Worm (Caenorhabditis elegans) whole organism, L4 larva: ENCODE measurements around the gene cox-6A.
A peak's percentile ranks its signal among the peaks of the same experiment; 100 is the strongest.

Experiments used
- F49E8.2 ChIP-seq: sonication (generic microtip); optimal IDR thresholded peaks from 2 replicates; lab custom pipeline; 2016; ENCODE audit warnings: missing compliant biosample characterization, mild to moderate bottlenecking, missing genetic modification characterization, borderline replicate concordance
- T20F7.1 ChIP-seq: fragments of 200-800 bp; sonication (Bioruptor generic); optimal IDR thresholded peaks from 2 replicates; lab custom pipeline; 2018; ENCODE audit warnings: mild to moderate bottlenecking, missing genetic modification characterization, missing compliant biosample characterization
- T26A8.4 ChIP-seq: fragments of 200-800 bp; sonication (Bioruptor generic); IDR thresholded peaks from 2 replicates; pipeline ENCODE4 v1.3.6; 2022; ENCODE audit warnings: missing genetic modification characterization, missing compliant biosample characterization
- ama-1 ChIP-seq: fragments of 150-350 bp; optimal IDR thresholded peaks from 2 replicates; lab custom pipeline; 2014; ENCODE audit warnings: inconsistent platforms, mixed read lengths
- arid-1 ChIP-seq: fragments of 200-800 bp; sonication (Bioruptor generic); conservative IDR thresholded peaks from 2 replicates; pipeline ENCODE4 v1.3.6; 2022; ENCODE audit warnings: missing genetic modification reagents, missing genetic modification characterization, missing compliant biosample characterization
- ceh-20 ChIP-seq: fragments of 200-800 bp; sonication (Bioruptor generic); IDR thresholded peaks from 2 replicates; pipeline ENCODE4 v1.3.6; 2022; ENCODE audit warnings: missing genetic modification reagents, missing genetic modification characterization, missing compliant biosample characterization
- ceh-28 ChIP-seq: fragments of 150-350 bp; optimal IDR thresholded peaks from 2 replicates; lab custom pipeline; 2014; ENCODE audit warnings: missing biosample characterization, missing genetic modification reagents, missing genetic modification characterization
- daf-16 ChIP-seq, 3 experiments: sonication (generic microtip); optimal IDR thresholded peaks; 2 replicates each; lab custom pipeline; 2016 to 2017; ENCODE audit warnings: missing genetic modification characterization in 3 of 3, missing genetic modification reagents in 3 of 3, mild to moderate bottlenecking in 2 of 3, missing compliant biosample characterization in 2 of 3, missing biosample characterization in 1 of 3, moderate library complexity in 1 of 3
- dmd-6 ChIP-seq: fragments of 200-800 bp; sonication (Bioruptor generic); IDR thresholded peaks from 2 replicates; pipeline ENCODE4 v1.3.6; 2022; ENCODE audit warnings: missing genetic modification reagents, missing genetic modification characterization, missing compliant biosample characterization
- dpl-1 ChIP-seq: fragments of 150-350 bp; optimal IDR thresholded peaks from 2 replicates; lab custom pipeline; 2014; ENCODE audit warnings: missing biosample characterization, missing genetic modification reagents, missing genetic modification characterization
- duxl-1 ChIP-seq: sonication (generic microtip); optimal IDR thresholded peaks from 2 replicates; lab custom pipeline; 2016; ENCODE audit warnings: mild to moderate bottlenecking, missing genetic modification characterization, moderate library complexity, missing compliant biosample characterization; ENCODE audit not compliant: poor library complexity
- dve-1 ChIP-seq: sonication (generic microtip); optimal IDR thresholded peaks from 2 replicates; lab custom pipeline; 2017; ENCODE audit warnings: antibody characterized with exemption, mild to moderate bottlenecking, missing genetic modification characterization, missing compliant biosample characterization; ENCODE audit not compliant: insufficient read depth
- egl-27 ChIP-seq: sonication (generic microtip); optimal IDR thresholded peaks from 3 replicates; lab custom pipeline; 2017; ENCODE audit warnings: missing biosample characterization, missing genetic modification reagents, missing genetic modification characterization
- gei-8 ChIP-seq: fragments of 200-800 bp; sonication (Bioruptor generic); optimal IDR thresholded peaks from 2 replicates; lab custom pipeline; 2018; ENCODE audit warnings: mild to moderate bottlenecking, missing genetic modification characterization, missing compliant biosample characterization
- hif-1 ChIP-seq, 2 experiments: sonication (generic microtip); optimal IDR thresholded peaks; 2 replicates each; lab custom pipeline; 2016 to 2017; ENCODE audit warnings: missing compliant biosample characterization in 2 of 2, missing genetic modification characterization in 2 of 2, missing genetic modification reagents in 2 of 2, missing genotype in 2 of 2, mild to moderate bottlenecking in 1 of 2
- hlh-11 ChIP-seq: fragments of 200-800 bp; sonication (Bioruptor generic); optimal IDR thresholded peaks from 2 replicates; lab custom pipeline; 2018; ENCODE audit warnings: mild to moderate bottlenecking, missing genetic modification characterization, missing compliant biosample characterization
- hlh-30 ChIP-seq: sonication (generic microtip); optimal IDR thresholded peaks from 2 replicates; lab custom pipeline; 2017; ENCODE audit warnings: antibody characterized with exemption, mild to moderate bottlenecking, missing genetic modification characterization, missing compliant biosample characterization; ENCODE audit not compliant: insufficient read depth
- hmg-1.1 ChIP-seq: fragments of 200-800 bp; sonication (Bioruptor generic); IDR thresholded peaks from 2 replicates; pipeline ENCODE4 v1.3.6; 2022; ENCODE audit warnings: missing genetic modification reagents, missing genetic modification characterization, missing compliant biosample characterization
- lin-38 ChIP-seq: fragments of 200-800 bp; sonication (Bioruptor generic); IDR thresholded peaks from 2 replicates; pipeline ENCODE4 v1.3.6; 2022; ENCODE audit warnings: missing genetic modification reagents, missing genetic modification characterization, missing compliant biosample characterization
- lsy-2 ChIP-seq, 2 experiments: fragments of 150-350 bp in 1 of 2; sonication (generic microtip) in 1 of 2; optimal IDR thresholded peaks; 2 replicates each; lab custom pipeline; 2014 to 2017; ENCODE audit warnings: missing biosample characterization in 2 of 2, missing genetic modification characterization in 2 of 2
- madf-5 ChIP-seq, 2 experiments: fragments of 200-800 bp; sonication (Bioruptor generic); IDR thresholded peaks; 2 replicates each; pipeline ENCODE4 v1.3.6; 2022; ENCODE audit warnings: missing compliant biosample characterization in 2 of 2, missing genetic modification characterization in 2 of 2
- mdl-1 ChIP-seq, 2 experiments: fragments of 150-350 bp in 1 of 2; sonication (generic microtip) in 1 of 2; optimal IDR thresholded peaks; 2 replicates each; lab custom pipeline; 2014 to 2017; ENCODE audit warnings: missing biosample characterization in 2 of 2, missing genetic modification characterization in 2 of 2
- mep-1 ChIP-seq: fragments of 150-350 bp; sonication (generic microtip); optimal IDR thresholded peaks from 3 replicates; lab custom pipeline; 2014; ENCODE audit warnings: missing biosample characterization, missing genetic modification characterization
- mes-2 ChIP-seq: sonication (generic microtip); optimal IDR thresholded peaks from 2 replicates; lab custom pipeline; 2016; ENCODE audit warnings: missing genotype, mild to moderate bottlenecking, missing genetic modification characterization, missing compliant biosample characterization; ENCODE audit not compliant: poor library complexity, severe bottlenecking
- mxl-3 ChIP-seq: fragments of 200-800 bp; sonication (Bioruptor generic); optimal IDR thresholded peaks from 2 replicates; lab custom pipeline; 2018; ENCODE audit warnings: mild to moderate bottlenecking, missing genetic modification characterization, missing compliant biosample characterization
- nhr-10 ChIP-seq: fragments of 150-350 bp; optimal IDR thresholded peaks from 2 replicates; lab custom pipeline; 2014; ENCODE audit warnings: missing biosample characterization, missing genetic modification characterization
- nhr-102 ChIP-seq: sonication (generic microtip); optimal IDR thresholded peaks from 2 replicates; lab custom pipeline; 2016; ENCODE audit warnings: mild to moderate bottlenecking, missing genetic modification characterization, moderate library complexity, missing compliant biosample characterization
- nhr-11 ChIP-seq: fragments of 150-350 bp; optimal IDR thresholded peaks from 2 replicates; lab custom pipeline; 2014; ENCODE audit warnings: missing biosample characterization, missing genetic modification characterization
- nhr-237 ChIP-seq: sonication (generic microtip); optimal IDR thresholded peaks from 2 replicates; lab custom pipeline; 2017; ENCODE audit warnings: missing biosample characterization, missing genetic modification characterization
- nhr-28 ChIP-seq: fragments of 150-350 bp; optimal IDR thresholded peaks from 2 replicates; lab custom pipeline; 2014; ENCODE audit warnings: missing biosample characterization, missing genetic modification characterization
- nhr-42 ChIP-seq: fragments of 200-800 bp; sonication (Bioruptor generic); IDR thresholded peaks from 2 replicates; pipeline ENCODE4 v1.3.6; 2022; ENCODE audit warnings: missing genetic modification characterization, missing compliant biosample characterization
- nhr-48 ChIP-seq: sonication (generic microtip); optimal IDR thresholded peaks from 2 replicates; lab custom pipeline; 2016; ENCODE audit warnings: mild to moderate bottlenecking, missing genetic modification characterization, missing compliant biosample characterization
- nhr-77 ChIP-seq: fragments of 150-350 bp; optimal IDR thresholded peaks from 2 replicates; lab custom pipeline; 2014; ENCODE audit warnings: missing biosample characterization, missing genetic modification characterization
- pha-4 ChIP-seq, 2 experiments: fragments of 150-350 bp in 1 of 2; fragments of 200-800 bp in 1 of 2; sonication (Bioruptor generic) in 1 of 2; IDR thresholded peaks in 1 of 2; optimal IDR thresholded peaks in 1 of 2; 2 replicates each; pipeline versions ENCODE4 v1.3.6 to Lab custom; 2014 to 2022; ENCODE audit warnings: missing genetic modification characterization in 2 of 2, missing genetic modification reagents in 2 of 2, missing biosample characterization in 1 of 2, missing compliant biosample characterization in 1 of 2
- php-3 ChIP-seq: fragments of 200-800 bp; sonication (Bioruptor generic); IDR thresholded peaks from 2 replicates; pipeline ENCODE4 v1.3.6; 2022; ENCODE audit warnings: missing genetic modification reagents, missing genetic modification characterization, missing compliant biosample characterization
- pqm-1 ChIP-seq: sonication (generic microtip); optimal IDR thresholded peaks from 2 replicates; lab custom pipeline; 2017; ENCODE audit warnings: missing biosample characterization, missing genetic modification characterization
- spr-1 ChIP-seq: sonication (generic microtip); optimal IDR thresholded peaks from 2 replicates; lab custom pipeline; 2016; ENCODE audit warnings: mild to moderate bottlenecking, missing genetic modification characterization, missing compliant biosample characterization
- tra-1 ChIP-seq: fragments of 200-800 bp; sonication (Bioruptor generic); IDR thresholded peaks from 2 replicates; pipeline ENCODE4 v1.3.6; 2022; ENCODE audit warnings: missing genetic modification reagents, missing genetic modification characterization, missing compliant biosample characterization
- unc-62 ChIP-seq, 3 experiments: fragments of 150-350 bp in 1 of 3; sonication (generic microtip); optimal IDR thresholded peaks in 2 of 3; peaks in 1 of 3; 1 replicate in 1 of 3; 2 replicates in 2 of 3; lab custom pipeline; 2014 to 2017; ENCODE audit warnings: missing biosample characterization in 3 of 3, missing genetic modification characterization in 3 of 3, missing genetic modification reagents in 3 of 3, missing genotype in 1 of 3
- vab-7 ChIP-seq: fragments of 200-800 bp; sonication (Bioruptor generic); IDR thresholded peaks from 2 replicates; pipeline ENCODE4 v1.3.6; 2022; ENCODE audit warnings: missing genetic modification reagents, missing genetic modification characterization, missing compliant biosample characterization
- ztf-11 ChIP-seq: fragments of 150-350 bp; optimal IDR thresholded peaks from 2 replicates; lab custom pipeline; 2014; ENCODE audit warnings: missing biosample characterization, missing genetic modification characterization

Gene cox-6A

DNA sequence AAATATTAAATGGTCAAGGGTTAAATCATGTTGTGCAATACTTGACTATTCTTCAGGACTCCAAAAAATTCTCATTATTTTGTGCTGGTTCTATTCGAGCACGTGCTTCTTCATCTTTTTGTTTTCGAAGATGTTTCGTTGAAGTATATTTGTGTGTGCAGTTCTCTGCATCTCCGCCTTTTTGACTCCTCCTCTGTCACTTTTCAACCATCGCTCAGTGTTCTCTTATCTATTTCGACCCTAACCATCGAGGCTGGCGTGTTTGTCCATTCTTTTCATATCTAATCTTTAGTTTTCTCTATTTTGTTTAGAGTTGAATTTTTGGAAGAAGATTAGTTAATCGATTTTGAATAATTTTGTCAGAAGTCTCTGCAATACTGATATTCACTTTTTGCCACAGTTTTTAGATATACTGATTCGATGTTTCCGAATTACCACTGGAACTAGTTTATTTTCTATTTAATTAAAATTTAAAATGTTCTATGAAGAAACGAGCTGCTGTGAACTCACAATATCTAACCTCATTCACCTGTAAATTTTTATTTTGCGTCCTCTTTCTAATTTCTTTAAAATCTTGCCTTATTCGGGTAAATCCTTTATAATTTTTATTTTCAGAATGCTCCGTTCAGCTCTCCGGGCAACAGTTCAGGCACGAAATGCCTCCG, 4.2 kb upstream of the cox-6A start, which contains the start of gene alh-1 (continued):
- TF ChIP-seq lsy-2 (tag; optimal IDR thresholded peaks at IDR 0.05; lab: Kevin White, UChicago): peak in 1 of 2 experiments; percentile 12
- no peak for TF ChIP-seq duxl-1
- TF ChIP-seq nhr-102 (tag; lab: Kevin White, UChicago): no peak
- TF ChIP-seq mxl-3: peak; percentile 53
- TF ChIP-seq nhr-10 (tag; lab: Kevin White, UChicago): no peak
- TF ChIP-seq spr-1 (tag; lab: Kevin White, UChicago): no peak
- no peak for TF ChIP-seq ztf-11 (tag; lab: Kevin White, UChicago)
- no peak for TF ChIP-seq F49E8.2 (tag; lab: Kevin White, UChicago)
- no peak for TF ChIP-seq ceh-28 (tag; lab: Kevin White, UChicago)
- peak; percentile 78 for TF ChIP-seq pqm-1
- no peak for TF ChIP-seq gei-8 (GFP tag; lab: Kevin White, UChicago)
- no peak for TF ChIP-seq nhr-42 (GFP tag; lab: Robert Waterston, UW)
- TF ChIP-seq hlh-30: peak; percentile 21

DNA sequence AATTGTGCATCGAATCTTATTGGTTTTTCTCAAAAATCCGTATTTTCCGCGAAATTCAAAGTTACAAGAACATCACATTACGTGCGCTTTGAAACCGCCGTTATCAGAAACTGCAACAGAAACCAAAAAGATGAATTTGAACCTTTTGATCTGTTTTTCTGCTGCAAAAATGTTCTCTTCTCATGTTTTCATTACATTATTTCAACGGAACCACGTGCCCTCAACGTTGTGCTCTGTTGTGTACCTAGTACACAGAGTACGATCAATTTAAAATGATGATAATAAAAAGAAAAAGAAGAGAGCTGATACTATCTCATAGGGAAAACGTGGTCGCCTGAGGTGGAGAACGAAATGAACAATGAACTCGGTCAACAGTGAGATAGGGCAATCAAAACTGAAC, 3.5 kb upstream of the cox-6A start:
- TF ChIP-seq pha-4 (GFP tag; IDR thresholded peaks at IDR 0.05; lab: Robert Waterston, UW) (peak; percentile 46; the same call in 1 of the 2 replicates), pha-4 (tag; optimal IDR thresholded peaks at IDR 0.05; lab: Kevin White, UChicago) (peak; percentile 84), ama-1 (lab: Kevin White, UChicago) (no peak), hlh-30 (peak; percentile 89), nhr-102 (tag; lab: Kevin White, UChicago) (peak; percentile 53), arid-1 (GFP tag; lab: Robert Waterston, UW) (no peak), unc-62 (GFP tag; optimal IDR thresholded peaks at IDR 0.05 in 1 of 2; lab: Kevin White, UChicago) (peak in 1 of 2 experiments; percentile 78), unc-62 (tag; optimal IDR thresholded peaks at IDR 0.05; lab: Kevin White, UChicago) (no peak), madf-5 (GFP tag; IDR thresholded peaks at IDR 0.05; lab: Robert Waterston, UW) (no peak), T26A8.4 (GFP tag; lab: Robert Waterston, UW) (no peak), pqm-1 (peak; percentile 64), egl-27 (tag; lab: Kevin White, UChicago) (no peak), dmd-6 (peak; percentile 99), lsy-2 (tag; optimal IDR thresholded peaks at IDR 0.05; lab: Kevin White, UChicago) (peak in 1 of 2 experiments; percentile 75), nhr-77 (peak; percentile 88), mes-2 (peak; percentile 65), hmg-1.1 (no peak), lin-38 (GFP tag; lab: Robert Waterston, UW) (0 out of 2 replicates have a peak, but pooled peaks have one; percentile 30), hlh-11 (tag; lab: Kevin White, UChicago) (peak; percentile 94), daf-16 (GFP tag; optimal IDR thresholded peaks at IDR 0.05; lab: Kevin White, UChicago) (peak in 1 of 2 experiments; percentile 79), daf-16 (tag; optimal IDR thresholded peaks at IDR 0.05; lab: Kevin White, UChicago) (peak; percentile 98), dpl-1 (peak; percentile 12), T20F7.1 (GFP tag; lab: Kevin White, UChicago) (peak; percentile 60), dve-1 (tag; lab: Kevin White, UChicago) (peak; percentile 95), nhr-10 (tag; lab: Kevin White, UChicago) (peak; percentile 25), vab-7 (no peak), nhr-11 (peak; percentile 83), ztf-11 (tag; lab: Kevin White, UChicago) (no peak), mdl-1 (tag; optimal IDR thresholded peaks at IDR 0.05; lab: Kevin White, UChicago) (peak in 1 of 2 experiments; percentile 95), hif-1 (tag; optimal IDR thresholded peaks at IDR 0.05; lab: Kevin White, UChicago) (peak in 1 of 2 experiments; percentile 66), mep-1 (tag; lab: Kevin White, UChicago) (peak; percentile 81), tra-1 (GFP tag; lab: Robert Waterston, UW) (peak; percentile 61; the same call in 1 of the 2 replicates), php-3 (GFP tag; lab: Robert Waterston, UW) (0 out of 2 replicates have a peak, but pooled peaks have one; percentile 43), nhr-28 (tag; lab: Kevin White, UChicago) (peak; percentile 97), mxl-3 (peak; percentile 97), nhr-48 (tag; lab: Kevin White, UChicago) (peak; percentile 88), ceh-20 (GFP tag; lab: Robert Waterston, UW) (0 out of 2 replicates have a peak, but pooled peaks have one; percentile 38), nhr-237 (tag; lab: Kevin White, UChicago) (no peak)
